Worm (Caenorhabditis elegans) whole organism, young adult: ENCODE results near the gene txt-14.

Experiments used
- D2030.7 ChIP-seq: fragments of 200-800 bp; sonication (Bioruptor generic); IDR thresholded peaks from 2 replicates; pipeline ENCODE4 v1.3.6; 2022; ENCODE audit warnings: missing genetic modification reagents, missing genetic modification characterization, missing compliant biosample characterization
- F23B12.7 ChIP-seq: sonication (generic microtip); optimal IDR thresholded peaks from 2 replicates; lab custom pipeline; 2017; ENCODE audit warnings: missing genetic modification characterization, mild to moderate bottlenecking, missing compliant biosample characterization, antibody characterized with exemption, moderate library complexity; ENCODE audit not compliant: insufficient read depth
- F37B4.10 ChIP-seq: fragments of 200-800 bp; sonication (Bioruptor generic); IDR thresholded peaks from 2 replicates; pipeline ENCODE4 v1.3.6; 2022; ENCODE audit warnings: missing genetic modification characterization, missing compliant biosample characterization
- F39B2.1 ChIP-seq: fragments of 200-800 bp; sonication (Bioruptor generic); IDR thresholded peaks from 2 replicates; pipeline ENCODE4 v1.3.6; 2022; ENCODE audit warnings: missing genetic modification reagents, missing genetic modification characterization, missing compliant biosample characterization
- F52B5.7 ChIP-seq: sonication (generic microtip); optimal IDR thresholded peaks from 2 replicates; lab custom pipeline; 2016; ENCODE audit warnings: mild to moderate bottlenecking, missing genetic modification characterization, missing compliant biosample characterization
- F57A8.1 ChIP-seq: fragments of 200-800 bp; sonication (Bioruptor generic); optimal IDR thresholded peaks from 2 replicates; lab custom pipeline; 2018; ENCODE audit warnings: mild to moderate bottlenecking, missing genetic modification characterization, moderate library complexity, missing compliant biosample characterization
- K11D2.4 ChIP-seq: fragments of 200-800 bp; sonication (Bioruptor generic); IDR thresholded peaks from 2 replicates; pipeline ENCODE4 v1.3.6; 2022; ENCODE audit warnings: missing genetic modification reagents, missing genetic modification characterization, missing compliant biosample characterization
- T26A5.8 ChIP-seq: sonication (generic microtip); optimal IDR thresholded peaks from 2 replicates; lab custom pipeline; 2016; ENCODE audit warnings: missing genetic modification characterization, missing compliant biosample characterization
- Y53G8AR.9 ChIP-seq: fragments of 200-800 bp; sonication (Bioruptor generic); conservative IDR thresholded peaks from 2 replicates; pipeline ENCODE4 v1.3.6; 2022; ENCODE audit warnings: missing genetic modification reagents, missing genetic modification characterization, missing compliant biosample characterization
- ama-1 ChIP-seq, 3 experiments: fragments of 150-350 bp in 1 of 3; sonication (generic microtip) in 2 of 3; optimal IDR thresholded peaks; 2 replicates each; lab custom pipeline; 2014 to 2018; ENCODE audit warnings: missing biosample characterization in 2 of 3, missing genetic modification characterization in 2 of 3, missing genetic modification reagents in 2 of 3
- aptf-2 ChIP-seq: fragments of 200-800 bp; sonication (Bioruptor generic); conservative IDR thresholded peaks from 2 replicates; pipeline ENCODE4 v1.3.6; 2022; ENCODE audit warnings: missing genetic modification reagents, missing genetic modification characterization, missing compliant biosample characterization
- athp-1 ChIP-seq: sonication (generic microtip); optimal IDR thresholded peaks from 2 replicates; lab custom pipeline; 2017; ENCODE audit warnings: mild to moderate bottlenecking, missing genetic modification characterization, missing compliant biosample characterization
- attf-6 ChIP-seq: fragments of 200-800 bp; sonication (Bioruptor generic); IDR thresholded peaks from 2 replicates; pipeline ENCODE4 v1.3.6; 2022; ENCODE audit warnings: missing genetic modification reagents, missing genetic modification characterization, missing compliant biosample characterization
- bed-1 ChIP-seq: fragments of 200-800 bp; sonication (Bioruptor generic); IDR thresholded peaks from 2 replicates; pipeline ENCODE4 v1.3.6; 2022; ENCODE audit warnings: missing genetic modification reagents, missing genetic modification characterization, missing compliant biosample characterization
- cebp-1 ChIP-seq, 2 experiments: fragments of 200-800 bp in 1 of 2; sonication (Bioruptor generic) in 1 of 2; sonication (generic microtip) in 1 of 2; IDR thresholded peaks in 1 of 2; optimal IDR thresholded peaks in 1 of 2; 2 replicates each; pipeline versions ENCODE4 v1.3.6 to Lab custom; 2017 to 2022; ENCODE audit warnings: missing compliant biosample characterization in 2 of 2, missing genetic modification characterization in 2 of 2, mild to moderate bottlenecking in 1 of 2, missing genetic modification reagents in 1 of 2, moderate library complexity in 1 of 2
- ceh-27 ChIP-seq: fragments of 200-800 bp; sonication (Bioruptor generic); optimal IDR thresholded peaks from 2 replicates; lab custom pipeline; 2018; ENCODE audit warnings: mild to moderate bottlenecking, missing genetic modification characterization, moderate library complexity, missing compliant biosample characterization
- ceh-91 ChIP-seq: fragments of 200-800 bp; sonication (Bioruptor generic); IDR thresholded peaks from 2 replicates; pipeline ENCODE4 v1.3.6; 2022; ENCODE audit warnings: missing genetic modification reagents, missing genetic modification characterization, missing compliant biosample characterization
- chd-7 ChIP-seq: sonication (generic microtip); optimal IDR thresholded peaks from 2 replicates; lab custom pipeline; 2016; ENCODE audit warnings: mild to moderate bottlenecking, missing genetic modification characterization, moderate library complexity, missing compliant biosample characterization
- dox-1 ChIP-seq: fragments of 200-800 bp; sonication (Bioruptor generic); IDR thresholded peaks from 2 replicates; pipeline ENCODE4 v1.3.6; 2022; ENCODE audit warnings: missing genetic modification reagents, missing genetic modification characterization, missing compliant biosample characterization
- efl-1 ChIP-seq: fragments of 150-350 bp; optimal IDR thresholded peaks from 2 replicates; lab custom pipeline; 2014; ENCODE audit warnings: missing biosample characterization, missing genetic modification reagents, missing genetic modification characterization
- egl-44 ChIP-seq: fragments of 200-800 bp; sonication (Bioruptor generic); IDR thresholded peaks from 2 replicates; pipeline ENCODE4 v1.3.6; 2022; ENCODE audit warnings: missing genetic modification reagents, missing genetic modification characterization, missing compliant biosample characterization
- ekl-4 ChIP-seq: fragments of 200-800 bp; sonication (Bioruptor generic); IDR thresholded peaks from 2 replicates; pipeline ENCODE4 v1.3.6; 2022; ENCODE audit warnings: missing genetic modification reagents, missing genetic modification characterization, missing compliant biosample characterization
- ets-4 ChIP-seq: fragments of 200-800 bp; sonication (Bioruptor generic); optimal IDR thresholded peaks from 2 replicates; lab custom pipeline; 2018; ENCODE audit warnings: mild to moderate bottlenecking, missing genetic modification characterization, missing compliant biosample characterization
- fkh-3 ChIP-seq: sonication (generic microtip); optimal IDR thresholded peaks from 2 replicates; lab custom pipeline; 2016; ENCODE audit warnings: mild to moderate bottlenecking, missing genetic modification characterization, missing compliant biosample characterization
- gei-17 ChIP-seq: fragments of 200-800 bp; sonication (Bioruptor generic); optimal IDR thresholded peaks from 2 replicates; lab custom pipeline; 2018; ENCODE audit warnings: mild to moderate bottlenecking, missing genetic modification characterization, missing compliant biosample characterization
- hmg-1.2 ChIP-seq: fragments of 200-800 bp; sonication (Bioruptor generic); IDR thresholded peaks from 2 replicates; pipeline ENCODE4 v1.3.6; 2022; ENCODE audit warnings: missing genetic modification reagents, missing genetic modification characterization, missing compliant biosample characterization
- hmg-20 ChIP-seq: fragments of 200-800 bp; sonication (Bioruptor generic); IDR thresholded peaks from 2 replicates; pipeline ENCODE4 v1.3.6; 2022; ENCODE audit warnings: missing genetic modification reagents, missing genetic modification characterization, missing compliant biosample characterization
- let-526 ChIP-seq: fragments of 200-800 bp; sonication (Bioruptor generic); IDR thresholded peaks from 2 replicates; pipeline ENCODE4 v1.3.6; 2022; ENCODE audit warnings: missing genetic modification reagents, missing genetic modification characterization, missing compliant biosample characterization
- lin-26 ChIP-seq: fragments of 200-800 bp; sonication (Bioruptor generic); IDR thresholded peaks from 2 replicates; pipeline ENCODE4 v1.3.6; 2022; ENCODE audit warnings: missing genetic modification reagents, missing genetic modification characterization, missing compliant biosample characterization
- lin-40 ChIP-seq: sonication (generic microtip); optimal IDR thresholded peaks from 2 replicates; lab custom pipeline; 2016; ENCODE audit warnings: missing genetic modification characterization, mild to moderate bottlenecking, missing compliant biosample characterization, missing genotype, missing genetic modification reagents
- mcd-1 ChIP-seq: fragments of 200-800 bp; sonication (Bioruptor generic); IDR thresholded peaks from 2 replicates; pipeline ENCODE4 v1.3.6; 2022; ENCODE audit warnings: missing genetic modification reagents, missing genetic modification characterization, missing compliant biosample characterization
- mel-28 ChIP-seq: sonication (generic microtip); optimal IDR thresholded peaks from 2 replicates; lab custom pipeline; 2016; ENCODE audit warnings: borderline replicate concordance, mild to moderate bottlenecking, missing genetic modification characterization, missing compliant biosample characterization
- nhr-27 ChIP-seq: fragments of 200-800 bp; sonication (Bioruptor generic); optimal IDR thresholded peaks from 2 replicates; lab custom pipeline; 2018; ENCODE audit warnings: mild to moderate bottlenecking, missing genetic modification characterization, moderate library complexity, missing compliant biosample characterization
- pbrm-1 ChIP-seq: fragments of 200-800 bp; sonication (Bioruptor generic); IDR thresholded peaks from 2 replicates; pipeline ENCODE4 v1.3.6; 2022; ENCODE audit warnings: missing genetic modification reagents, missing genetic modification characterization, missing compliant biosample characterization
- rcor-1 ChIP-seq: fragments of 200-800 bp; sonication (Bioruptor generic); IDR thresholded peaks from 2 replicates; pipeline ENCODE4 v1.3.6; 2022; ENCODE audit warnings: missing genetic modification reagents, missing genetic modification characterization, missing compliant biosample characterization
- sea-2 ChIP-seq: fragments of 200-800 bp; sonication (Bioruptor generic); IDR thresholded peaks from 2 replicates; pipeline ENCODE4 v1.3.6; 2022; ENCODE audit warnings: missing genetic modification characterization, missing compliant biosample characterization
- snpc-4 ChIP-seq, 5 experiments: fragments of 150-350 bp in 1 of 5; sonication (generic microtip) in 4 of 5; optimal IDR thresholded peaks; 2 replicates each; lab custom pipeline; 2014 to 2018; ENCODE audit warnings: missing genetic modification characterization in 5 of 5, missing biosample characterization in 3 of 5, antibody characterized with exemption in 2 of 5, mild to moderate bottlenecking in 2 of 5, missing compliant biosample characterization in 2 of 5, missing genotype in 2 of 5, moderate library complexity in 2 of 5, missing genetic modification reagents in 1 of 5
- xnd-1 ChIP-seq: sonication (generic microtip); optimal IDR thresholded peaks from 2 replicates; lab custom pipeline; 2016; ENCODE audit warnings: missing genotype, missing genetic modification reagents, missing genetic modification characterization, missing compliant biosample characterization
- ztf-26 ChIP-seq: sonication (generic microtip); optimal IDR thresholded peaks from 2 replicates; lab custom pipeline; 2017; ENCODE audit warnings: missing genetic modification characterization, missing compliant biosample characterization

txt-14 gene

DNA sequence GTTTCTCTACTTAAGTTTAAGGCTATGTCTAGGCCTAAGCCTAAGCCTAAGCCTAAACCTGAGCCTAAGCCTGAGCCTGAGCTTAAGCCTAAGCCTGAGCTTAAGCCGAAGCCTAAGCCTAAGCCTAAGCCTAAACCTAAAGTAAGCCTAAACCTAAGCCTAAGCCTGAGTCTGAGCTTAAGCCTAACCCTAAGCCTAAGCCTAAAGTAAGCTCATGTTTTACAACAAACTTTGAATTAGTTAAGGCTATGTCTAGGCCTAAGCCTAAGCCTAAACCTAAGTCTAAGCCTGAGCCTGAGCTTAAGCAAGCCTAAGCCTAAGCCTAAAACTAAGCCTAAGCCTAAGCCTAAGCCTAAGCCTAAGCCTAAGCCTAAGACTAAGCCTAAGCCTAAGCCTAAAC is 16.8 kb upstream of the txt-14 start:
- TF ChIP-seq F52B5.7 (no peak), rcor-1 (GFP tag; lab: Robert Waterston, UW) (no peak), ekl-4 (0 out of 2 replicates have a peak, but pooled peaks have one; percentile 16)
- TF ChIP-seq, all 124 proteins: peak for 1

DNA sequence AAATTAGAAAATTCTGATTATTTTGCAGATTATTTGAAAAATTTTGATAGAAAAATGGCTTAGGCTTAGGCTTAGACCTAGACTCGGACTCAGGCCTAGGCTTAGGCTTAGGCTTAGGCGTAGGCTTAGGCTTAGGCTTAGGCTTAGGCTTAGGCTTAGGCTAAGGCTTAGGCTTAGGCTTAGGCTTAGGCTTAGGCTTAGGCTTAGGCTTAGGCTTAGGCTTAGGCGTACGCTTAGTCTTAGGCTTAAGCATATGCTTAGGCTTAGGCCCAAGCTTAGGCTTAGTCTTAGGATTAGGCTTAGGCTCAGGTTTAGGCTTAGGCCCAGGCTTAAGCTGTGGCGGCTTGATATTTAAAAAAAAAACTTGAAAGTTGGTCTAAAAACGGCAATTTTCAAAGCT is 16.1 kb upstream of the txt-14 start:
- TF ChIP-seq D2030.7 (peak; percentile 32; the same call in 1 of the 2 replicates), dox-1 (GFP tag; lab: Robert Waterston, UW) (peak; percentile 75), F37B4.10 (GFP tag; lab: Robert Waterston, UW) (0 out of 2 replicates have a peak, but pooled peaks have one; percentile 47)
- TF ChIP-seq, all 124 proteins: peak for 3; not testable (repeated sequence) for 121

DNA sequence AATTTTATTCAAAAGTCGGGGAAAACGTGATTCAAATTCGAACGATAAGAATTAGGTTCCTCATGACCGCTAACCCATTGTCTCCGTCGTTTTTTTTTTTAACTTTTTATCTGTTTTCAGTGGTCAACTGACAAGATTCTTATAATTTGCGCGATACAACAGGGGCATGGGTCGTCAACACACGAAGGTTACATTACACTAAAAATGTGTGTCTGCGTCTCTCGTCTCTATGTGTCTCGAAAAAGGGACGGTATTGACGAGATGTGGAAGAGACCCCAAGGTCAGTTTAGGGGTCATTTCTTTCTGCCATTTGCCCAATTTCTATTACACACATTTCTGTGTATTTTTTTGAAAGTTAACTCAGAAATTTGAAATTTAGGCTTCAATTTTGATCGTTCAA is 13.0 kb upstream of the txt-14 start:
- TF ChIP-seq lin-40 (peak; percentile 32), ceh-91 (GFP tag; lab: Robert Waterston, UW) (no peak)

ce11 chrV:18571533-18571932 is 10.9 kb upstream of the txt-14 start, which contains the start of gene Y51A2D.21:
Gene Y51A2D.21 (plus strand): TSS chrV:18571833.
- TF ChIP-seq F39B2.1 (no peak), bed-1 (GFP tag; lab: Robert Waterston, UW) (no peak), aptf-2 (GFP tag; lab: Robert Waterston, UW) (no peak), chd-7 (no peak), attf-6 (GFP tag; lab: Robert Waterston, UW) (no peak), egl-44 (no peak), cebp-1 (GFP tag; IDR thresholded peaks at IDR 0.05; lab: Robert Waterston, UW) (no peak), cebp-1 (tag; optimal IDR thresholded peaks at IDR 0.05; lab: Kevin White, UChicago) (no peak), dox-1 (GFP tag; lab: Robert Waterston, UW) (no peak), fkh-3 (tag; lab: Kevin White, UChicago) (no peak), sea-2 (GFP tag; lab: Robert Waterston, UW) (no peak)

DNA sequence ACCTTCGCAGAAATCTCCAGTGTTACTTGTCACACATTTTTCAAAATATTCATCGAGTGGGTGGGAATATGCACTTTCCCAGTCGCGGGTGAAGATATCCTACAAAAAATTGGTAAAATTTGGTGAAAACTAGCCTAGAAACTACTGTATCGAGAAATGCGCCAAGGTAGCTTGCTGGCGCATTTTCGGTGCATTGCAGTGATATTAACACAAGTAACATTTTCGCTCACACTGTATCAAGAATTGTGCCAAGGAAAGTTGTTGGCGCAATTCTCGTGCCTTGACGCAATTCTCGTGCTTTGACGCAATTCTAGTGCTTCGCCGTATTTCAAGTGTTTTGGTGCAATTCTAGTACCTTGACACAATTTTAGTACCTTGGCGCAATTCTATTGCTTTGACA is 9.3 kb upstream of the txt-14 start:
- TF ChIP-seq ceh-27 (GFP tag; lab: Kevin White, UChicago) (no peak), snpc-4 (GFP tag; optimal IDR thresholded peaks at IDR 0.05; lab: Kevin White, UChicago) (no peak), snpc-4 (tag; optimal IDR thresholded peaks at IDR 0.05; lab: Kevin White, UChicago) (peak in 1 of 4 experiments; percentile 17), efl-1 (GFP tag; lab: Kevin White, UChicago) (no peak), lin-26 (0 out of 2 replicates have a peak, but pooled peaks have one; percentile 58), egl-44 (no peak), F23B12.7 (no peak), nhr-27 (tag; lab: Kevin White, UChicago) (no peak), chd-7 (peak; percentile 37), gei-17 (peak; percentile 36), attf-6 (GFP tag; lab: Robert Waterston, UW) (no peak), let-526 (no peak), xnd-1 (no peak), K11D2.4 (GFP tag; lab: Robert Waterston, UW) (0 out of 2 replicates have a peak, but pooled peaks have one; percentile 50), F52B5.7 (no peak), athp-1 (tag; lab: Kevin White, UChicago) (no peak), dox-1 (GFP tag; lab: Robert Waterston, UW) (peak; percentile 34; the same call in 1 of the 2 replicates), ets-4 (peak; percentile 31), mcd-1 (no peak), Y53G8AR.9 (GFP tag; lab: Robert Waterston, UW) (no peak; the same call in 1 of the 2 replicates), cebp-1 (GFP tag; IDR thresholded peaks at IDR 0.05; lab: Robert Waterston, UW) (no peak), cebp-1 (tag; optimal IDR thresholded peaks at IDR 0.05; lab: Kevin White, UChicago) (peak; percentile 32), pbrm-1 (0 out of 2 replicates have a peak, but pooled peaks have one; percentile 9), hmg-20 (no peak), T26A5.8 (tag; lab: Kevin White, UChicago) (no peak), F57A8.1 (GFP tag; lab: Kevin White, UChicago) (no peak), ztf-26 (tag; lab: Kevin White, UChicago) (peak; percentile 85), hmg-1.2 (no peak), ama-1 (optimal IDR thresholded peaks at IDR 0.05; lab: Kevin White, UChicago) (no peak), ama-1 (GFP tag; optimal IDR thresholded peaks at IDR 0.05; lab: Kevin White, UChicago) (peak in 1 of 2 experiments; percentile 1), mel-28 (tag; lab: Kevin White, UChicago) (no peak)
